Fruit fly (Drosophila melanogaster) whole organism, embryonic: ENCODE measurements around the gene euc.

Source experiments
- Abd-B ChIP-seq: fragments of 200-800 bp; sonication (Bioruptor generic); optimal IDR thresholded peaks from 2 replicates; lab custom pipeline; 2018; ENCODE audit warnings: missing biosample characterization, mild to moderate bottlenecking, missing genetic modification characterization, moderate library complexity
- Atf-2 ChIP-seq: fragments of 200-800 bp; sonication (Bioruptor generic); optimal IDR thresholded peaks from 2 replicates; lab custom pipeline; 2016; ENCODE audit warnings: missing biosample characterization, missing genetic modification characterization
- Awh ChIP-seq: fragments of 200-800 bp; sonication (Bioruptor generic); IDR thresholded peaks from 2 replicates; pipeline ENCODE4, ENCODE4 v1.3.6; 2022; ENCODE audit warnings: missing biosample characterization, missing genetic modification characterization
- CG10267 ChIP-seq: fragments of 200-800 bp; sonication (Bioruptor generic); optimal IDR thresholded peaks from 2 replicates; lab custom pipeline; 2018; ENCODE audit warnings: missing biosample characterization, mild to moderate bottlenecking, missing genetic modification characterization, moderate library complexity
- CG11085 ChIP-seq: fragments of 200-800 bp; sonication (Bioruptor generic); IDR thresholded peaks from 2 replicates; pipeline ENCODE4 v1.3.6; 2022; ENCODE audit warnings: missing biosample characterization, missing genetic modification characterization
- CG12659 ChIP-seq: fragments of 200-800 bp; sonication (Bioruptor generic); optimal IDR thresholded peaks from 3 replicates; lab custom pipeline; 2017; ENCODE audit warnings: mild to moderate bottlenecking, missing biosample characterization, missing genetic modification reagents, missing genetic modification characterization
- CG13296 ChIP-seq: fragments of 200-800 bp; sonication (Bioruptor generic); optimal IDR thresholded peaks from 3 replicates; lab custom pipeline; 2018; ENCODE audit warnings: missing biosample characterization, mild to moderate bottlenecking, missing genetic modification characterization
- CG14710 ChIP-seq: fragments of 200-800 bp; sonication (Bioruptor generic); optimal IDR thresholded peaks from 3 replicates; lab custom pipeline; 2019; ENCODE audit warnings: missing biosample characterization, mild to moderate bottlenecking, missing genetic modification characterization, moderate library complexity
- CG1602 ChIP-seq: fragments of 200-800 bp; sonication (Bioruptor generic); optimal IDR thresholded peaks from 3 replicates; lab custom pipeline; 2016; ENCODE audit warnings: missing biosample characterization, missing genetic modification characterization
- CG16815 ChIP-seq: fragments of 200-800 bp; sonication (Bioruptor generic); optimal IDR thresholded peaks from 3 replicates; lab custom pipeline; 2017; ENCODE audit warnings: missing biosample characterization, mild to moderate bottlenecking, missing genetic modification characterization
- CG17612 ChIP-seq: fragments of 200-800 bp; sonication (Bioruptor generic); IDR thresholded peaks from 2 replicates; pipeline ENCODE4 v1.3.6; 2022; ENCODE audit warnings: missing biosample characterization, missing genetic modification characterization
- CG18619 ChIP-seq: fragments of 200-800 bp; sonication (Bioruptor generic); optimal IDR thresholded peaks from 3 replicates; lab custom pipeline; 2017; ENCODE audit warnings: missing biosample characterization, mild to moderate bottlenecking, missing genetic modification characterization
- CG2712 ChIP-seq: fragments of 200-800 bp; optimal IDR thresholded peaks from 3 replicates; lab custom pipeline; 2019; ENCODE audit warnings: missing biosample characterization, mild to moderate bottlenecking, missing genetic modification characterization, moderate library complexity
- CG2875 ChIP-seq: fragments of 200-800 bp; sonication (Bioruptor generic); optimal IDR thresholded peaks from 2 replicates; lab custom pipeline; 2017; ENCODE audit warnings: missing biosample characterization, mild to moderate bottlenecking, missing genetic modification characterization, missing genetic modification reagents
- CG2889 ChIP-seq: fragments of 200-800 bp; sonication (Bioruptor generic); IDR thresholded peaks from 3 replicates; pipeline ENCODE4 v1.3.6; 2022; ENCODE audit warnings: missing biosample characterization, missing genetic modification characterization
- CG3407 ChIP-seq: fragments of 200-800 bp; sonication (Bioruptor generic); optimal IDR thresholded peaks from 2 replicates; lab custom pipeline; 2018; ENCODE audit warnings: missing biosample characterization, mild to moderate bottlenecking, missing genetic modification characterization
- CG6175 ChIP-seq: fragments of 200-800 bp; sonication (Bioruptor generic); IDR thresholded peaks from 3 replicates; pipeline ENCODE4 v1.3.6; 2022; ENCODE audit warnings: missing biosample characterization, missing genetic modification characterization
- CG8359 ChIP-seq: fragments of 200-800 bp; sonication (Bioruptor generic); optimal IDR thresholded peaks from 2 replicates; lab custom pipeline; 2017; ENCODE audit warnings: missing biosample characterization, mild to moderate bottlenecking, missing genetic modification characterization, borderline replicate concordance
- CG8944 ChIP-seq: fragments of 200-800 bp; sonication (Bioruptor generic); optimal IDR thresholded peaks from 3 replicates; lab custom pipeline; 2016; ENCODE audit warnings: missing biosample characterization, missing genetic modification characterization
- CkIIα-i1 ChIP-seq: fragments of 200-800 bp; sonication (Bioruptor generic); IDR thresholded peaks from 2 replicates; pipeline ENCODE4 v1.3.6; 2022; ENCODE audit warnings: missing biosample characterization, missing genetic modification characterization
- Eip74EF ChIP-seq, 2 experiments: fragments of 200-800 bp in 1 of 2; fragments of >200 bp in 1 of 2; sonication (Bioruptor generic) in 1 of 2; optimal IDR thresholded peaks; 2 replicates each; lab custom pipeline; 2017 to 2019; ENCODE audit warnings: missing biosample characterization in 2 of 2, missing genetic modification characterization in 2 of 2, mild to moderate bottlenecking in 1 of 2, moderate library complexity in 1 of 2
- Gsc ChIP-seq: fragments of 200-800 bp; sonication (Bioruptor generic); IDR thresholded peaks from 2 replicates; pipeline ENCODE4 v1.3.6; 2022; ENCODE audit warnings: missing biosample characterization, missing genetic modification characterization
- HLH54F ChIP-seq: fragments of 200-800 bp; sonication (Bioruptor generic); optimal IDR thresholded peaks from 3 replicates; lab custom pipeline; 2016; ENCODE audit warnings: missing biosample characterization, missing genetic modification characterization
- HLHmδ ChIP-seq: fragments of 200-800 bp; sonication (Bioruptor generic); optimal IDR thresholded peaks from 2 replicates; lab custom pipeline; 2018; ENCODE audit warnings: missing biosample characterization, mild to moderate bottlenecking, missing genetic modification characterization, moderate library complexity
- Hand ChIP-seq: fragments of 200-800 bp; sonication (Bioruptor generic); optimal IDR thresholded peaks from 2 replicates; lab custom pipeline; 2017; ENCODE audit warnings: mild to moderate bottlenecking, missing biosample characterization, missing genetic modification reagents, missing genetic modification characterization
- Hmx ChIP-seq: fragments of 200-800 bp; sonication (Bioruptor generic); optimal IDR thresholded peaks from 2 replicates; lab custom pipeline; 2016; ENCODE audit warnings: missing biosample characterization, missing genetic modification characterization
- Hr78 ChIP-seq, 2 experiments: fragments of 200-800 bp in 1 of 2; fragments of >200 bp in 1 of 2; sonication (Bioruptor generic) in 1 of 2; optimal IDR thresholded peaks; 2 replicates each; lab custom pipeline; 2017 to 2019; ENCODE audit warnings: missing biosample characterization in 2 of 2, missing genetic modification characterization in 2 of 2, mild to moderate bottlenecking in 1 of 2, moderate library complexity in 1 of 2
- Mrtf ChIP-seq: fragments of 200-800 bp; sonication (Bioruptor generic); IDR thresholded peaks from 3 replicates; pipeline ENCODE4 v1.3.6; 2022; ENCODE audit warnings: missing biosample characterization, missing genetic modification characterization
- Nf-YA ChIP-seq: fragments of 200-800 bp; sonication (Bioruptor generic); IDR thresholded peaks from 2 replicates; pipeline ENCODE4 v1.3.6; 2022; ENCODE audit warnings: missing biosample characterization, missing genetic modification characterization
- Nf-YB ChIP-seq: fragments of 200-800 bp; sonication (Bioruptor generic); optimal IDR thresholded peaks from 3 replicates; lab custom pipeline; 2019; ENCODE audit warnings: missing biosample characterization, mild to moderate bottlenecking, missing genetic modification characterization, moderate library complexity
- Oli ChIP-seq: fragments of 200-800 bp; sonication (Bioruptor generic); optimal IDR thresholded peaks from 2 replicates; lab custom pipeline; 2018; ENCODE audit warnings: missing biosample characterization, mild to moderate bottlenecking, missing genetic modification characterization, moderate library complexity
- Sox102F ChIP-seq: fragments of 200-800 bp; sonication (Bioruptor generic); optimal IDR thresholded peaks from 2 replicates; lab custom pipeline; 2018; ENCODE audit warnings: missing biosample characterization, mild to moderate bottlenecking, missing genetic modification characterization, moderate library complexity
- Usf ChIP-seq: fragments of 200-800 bp; sonication (Bioruptor generic); optimal IDR thresholded peaks from 2 replicates; lab custom pipeline; 2017; ENCODE audit warnings: missing genotype, missing biosample characterization, missing genetic modification characterization
- Xbp1 ChIP-seq: fragments of 200-800 bp; sonication (Bioruptor generic); optimal IDR thresholded peaks from 3 replicates; lab custom pipeline; 2016; ENCODE audit warnings: missing biosample characterization, mild to moderate bottlenecking, missing genetic modification characterization
- chif ChIP-seq, 2 experiments: fragments of 200-800 bp; sonication (Bioruptor generic); optimal IDR thresholded peaks; 3 replicates each; lab custom pipeline; 2016; ENCODE audit warnings: missing biosample characterization in 2 of 2, missing genetic modification characterization in 2 of 2
- dm ChIP-seq: fragments of 200-800 bp; sonication (Bioruptor generic); optimal IDR thresholded peaks from 3 replicates; lab custom pipeline; 2016; ENCODE audit warnings: missing biosample characterization, missing genetic modification characterization
- fu2 ChIP-seq: fragments of 200-800 bp; sonication (Bioruptor generic); optimal IDR thresholded peaks from 2 replicates; lab custom pipeline; 2016; ENCODE audit warnings: missing biosample characterization, missing genetic modification characterization
- h ChIP-seq: fragments of >200 bp; optimal IDR thresholded peaks from 2 replicates; lab custom pipeline; 2017
- jumu ChIP-seq: fragments of 200-800 bp; sonication (Bioruptor generic); optimal IDR thresholded peaks from 3 replicates; lab custom pipeline; 2016; ENCODE audit warnings: missing biosample characterization, missing genetic modification characterization
- nom ChIP-seq: fragments of 200-800 bp; sonication (Bioruptor generic); optimal IDR thresholded peaks from 2 replicates; lab custom pipeline; 2017; ENCODE audit warnings: missing biosample characterization, missing genetic modification characterization, mild to moderate bottlenecking, moderate library complexity, missing genetic modification reagents
- pfk ChIP-seq: fragments of 200-800 bp; sonication (Bioruptor generic); optimal IDR thresholded peaks from 2 replicates; lab custom pipeline; 2018; ENCODE audit warnings: missing biosample characterization, mild to moderate bottlenecking, missing genetic modification characterization, moderate library complexity
- pzg ChIP-seq: fragments of 200-800 bp; sonication (Bioruptor generic); optimal IDR thresholded peaks from 3 replicates; lab custom pipeline; 2018; ENCODE audit warnings: missing biosample characterization, mild to moderate bottlenecking, missing genetic modification characterization, moderate library complexity
- schlank ChIP-seq: fragments of 200-800 bp; sonication (Bioruptor generic); optimal IDR thresholded peaks from 2 replicates; lab custom pipeline; 2018; ENCODE audit warnings: missing biosample characterization, mild to moderate bottlenecking, missing genetic modification characterization
- sens-2 ChIP-seq: fragments of 200-800 bp; sonication (Bioruptor generic); IDR thresholded peaks from 2 replicates; pipeline ENCODE4 v1.3.6; 2022; ENCODE audit warnings: missing biosample characterization, missing genetic modification characterization
- seq ChIP-seq: fragments of 200-800 bp; sonication (Bioruptor generic); IDR thresholded peaks from 2 replicates; pipeline ENCODE4 v1.3.6; 2022; ENCODE audit warnings: missing biosample characterization, missing genetic modification characterization
- tgo ChIP-seq: fragments of 200-800 bp; sonication (Bioruptor generic); IDR thresholded peaks from 3 replicates; pipeline ENCODE4 v1.3.6; 2022; ENCODE audit warnings: missing biosample characterization, missing genetic modification characterization
- wdn ChIP-seq: fragments of 200-800 bp; sonication (Bioruptor generic); IDR thresholded peaks from 2 replicates; pipeline ENCODE4 v1.3.6; 2022; ENCODE audit warnings: missing biosample characterization, missing genetic modification characterization
- z ChIP-seq: fragments of 200-800 bp; sonication (Bioruptor generic); IDR thresholded peaks from 3 replicates; pipeline ENCODE4 v1.3.6; 2022; ENCODE audit warnings: missing biosample characterization, missing genetic modification characterization

euc gene

dm6 chr3R:18995556-18996272 lies 17.1 kb upstream of the euc start (continued):
- TF ChIP-seq Mrtf (GFP tag; lab: Robert Waterston, UW) (peak; percentile 55; the same call in 1 of the 3 replicates), fu2 (GFP tag; lab: Kevin White, UChicago) (no peak), CkIIα-i1 (GFP tag; lab: Robert Waterston, UW) (no peak), pzg (GFP tag; lab: Kevin White, UChicago) (no peak), Hr78 (GFP tag; optimal IDR thresholded peaks at IDR 0.05; lab: Kevin White, UChicago) (peak in 1 of 2 experiments; percentile 60), CG17612 (GFP tag; lab: Robert Waterston, UW) (0 out of 2 replicates have a peak, but pooled peaks have one; percentile 27), HLHmδ (GFP tag; lab: Kevin White, UChicago) (no peak), CG3407 (GFP tag; lab: Kevin White, UChicago) (peak; percentile 78), CG2889 (GFP tag; lab: Robert Waterston, UW) (0 out of 3 replicates have a peak, but pooled peaks have one; percentile 37), schlank (no peak), chif (GFP tag; optimal IDR thresholded peaks at IDR 0.05; lab: Kevin White, UChicago) (peak; percentile 48 to 78), h (lab: Kevin White, UChicago) (no peak), Atf-2 (GFP tag; lab: Kevin White, UChicago) (peak; percentile 56), Hand (GFP tag; lab: Kevin White, UChicago) (no peak), CG11085 (GFP tag; lab: Robert Waterston, UW) (no peak), seq (peak; percentile 55; the same call in 1 of the 2 replicates), Usf (GFP tag; lab: Kevin White, UChicago) (peak; percentile 4), CG14710 (tag; lab: Kevin White, UChicago) (peak; percentile 80), pfk (GFP tag; lab: Kevin White, UChicago) (no peak), CG8359 (GFP tag; lab: Kevin White, UChicago) (peak; percentile 73), jumu (GFP tag; lab: Kevin White, UChicago) (peak; percentile 36), Hmx (GFP tag; lab: Kevin White, UChicago) (no peak), Sox102F (GFP tag; lab: Kevin White, UChicago) (peak; percentile 94), Abd-B (GFP tag; lab: Kevin White, UChicago) (peak; percentile 70), CG13296 (no peak), sens-2 (GFP tag; lab: Robert Waterston, UW) (peak; percentile 86), Gsc (GFP tag; lab: Robert Waterston, UW) (peak; percentile 55; the same call in 1 of the 2 replicates), dm (GFP tag; lab: Kevin White, UChicago) (no peak), CG16815 (GFP tag; lab: Kevin White, UChicago) (peak; percentile 53), tgo (GFP tag; lab: Robert Waterston, UW) (peak; percentile 71; the same call in 2 of the 3 replicates), CG18619 (GFP tag; lab: Kevin White, UChicago) (peak; percentile 58), CG12659 (GFP tag; lab: Kevin White, UChicago) (peak; percentile 45), Xbp1 (GFP tag; lab: Kevin White, UChicago) (peak; percentile 82), CG8944 (peak; percentile 53), HLH54F (GFP tag; lab: Kevin White, UChicago) (peak; percentile 1), Oli (tag; lab: Kevin White, UChicago) (peak; percentile 87), CG2875 (GFP tag; lab: Kevin White, UChicago) (peak; percentile 84), CG6175 (GFP tag; lab: Robert Waterston, UW) (0 out of 3 replicates have a peak, but pooled peaks have one; percentile 13), Eip74EF (GFP tag; optimal IDR thresholded peaks at IDR 0.05; lab: Kevin White, UChicago) (peak in 1 of 2 experiments; percentile 73), wdn (GFP tag; lab: Robert Waterston, UW) (0 out of 2 replicates have a peak, but pooled peaks have one; percentile 26), z (GFP tag; lab: Robert Waterston, UW) (0 out of 3 replicates have a peak, but pooled peaks have one; percentile 58), Awh (GFP tag; lab: Robert Waterston, UW) (peak; percentile 68), CG10267 (tag; lab: Kevin White, UChicago) (peak; percentile 75), nom (GFP tag; lab: Kevin White, UChicago) (peak; percentile 75), CG1602 (GFP tag; lab: Kevin White, UChicago) (peak; percentile 69), Nf-YB (GFP tag; lab: Kevin White, UChicago) (peak; percentile 44), Nf-YA (GFP tag; lab: Robert Waterston, UW) (peak; percentile 51; the same call in 1 of the 2 replicates), CG2712 (tag; lab: Kevin White, UChicago) (peak; percentile 87)
